Fruit fly (Drosophila melanogaster) whole organism, larva: ENCODE data around the gene beat-Vc.

Source experiments
- noc ChIP-seq: fragments of 200-800 bp; sonication (Bioruptor generic); optimal IDR thresholded peaks from 3 replicates; lab custom pipeline; 2019; ENCODE audit warnings: missing biosample characterization, mild to moderate bottlenecking, missing genetic modification characterization, moderate library complexity

beat-Vc gene

DNA sequence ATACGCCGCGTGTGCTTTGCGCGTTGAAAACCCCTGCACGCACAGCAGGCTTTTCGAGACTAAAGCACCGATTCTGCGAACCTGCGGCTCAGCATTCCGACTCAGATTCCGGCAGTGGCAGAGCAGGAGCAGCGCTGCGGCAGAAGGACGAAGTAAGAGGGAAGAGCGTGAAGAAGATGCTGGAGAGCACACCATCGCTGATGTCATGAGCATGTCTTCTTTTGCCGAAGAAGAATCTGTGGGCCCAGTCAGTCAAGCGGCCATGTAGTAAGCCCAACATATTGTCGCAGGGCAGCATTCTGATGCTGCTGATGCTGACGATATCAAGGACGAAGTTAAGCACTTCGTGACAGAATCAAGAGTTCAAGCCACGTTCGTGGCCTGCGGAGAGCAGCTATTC is at the start of gene beat-Vc:
Gene beat-Vc (minus strand): TSS at position 65 of the 400 bp plus-strand sequence.
- TF ChIP-seq noc (tag; lab: Kevin White, UChicago): no peak

DNA sequence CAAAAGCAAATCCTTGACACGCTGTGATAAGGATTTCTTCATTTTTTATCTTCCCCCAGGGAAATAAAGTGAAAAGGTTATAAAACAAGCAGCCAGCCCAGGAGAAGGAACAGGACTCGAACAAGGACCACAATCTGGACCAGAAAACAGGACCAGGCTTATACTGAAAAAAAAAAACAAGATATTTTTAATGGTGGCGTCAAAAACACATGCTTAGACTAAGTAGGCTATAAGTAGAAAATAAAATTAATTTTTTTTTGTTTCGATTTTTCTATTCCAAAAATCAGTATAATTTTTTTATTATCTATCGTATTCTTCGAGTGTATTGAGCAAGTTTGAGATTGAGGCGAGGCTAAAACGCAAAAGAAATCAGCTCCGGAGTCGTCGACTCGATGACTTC is 44.8 kb upstream of the beat-Vc start:
- TF ChIP-seq noc (tag; lab: Kevin White, UChicago): no peak

DNA sequence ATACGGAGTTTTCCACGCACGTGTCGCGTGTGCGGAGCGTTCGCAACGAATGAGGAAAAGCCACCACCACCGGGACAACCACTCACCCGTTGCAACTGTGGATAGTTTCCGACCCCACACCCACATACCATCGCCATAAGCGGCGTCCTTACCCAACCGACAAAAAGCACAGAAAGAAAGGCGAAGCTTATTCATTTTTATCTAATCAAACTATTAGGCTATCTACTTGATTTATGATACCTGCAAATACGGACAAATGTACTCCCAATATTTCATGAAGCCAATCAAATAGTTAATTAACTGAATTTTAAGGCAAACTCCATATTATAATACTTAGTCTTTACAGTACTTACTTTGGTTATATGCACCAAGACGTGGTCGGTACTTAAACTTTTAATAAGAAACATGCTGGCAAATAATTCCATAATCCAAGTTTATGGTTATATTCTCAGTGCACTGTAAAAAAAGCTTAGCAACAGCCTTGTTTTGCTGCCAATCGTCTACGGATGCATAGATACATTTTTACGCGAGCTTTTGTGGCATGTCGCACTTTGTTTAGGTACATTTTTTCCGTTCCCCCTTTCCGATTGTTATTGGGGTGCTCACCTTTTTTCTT is 34.1 kb upstream of the beat-Vc start, which contains the start of gene CG31345:
Gene CG31345 (minus strand): TSS at position 51 of the 616 bp plus-strand sequence.
- TF ChIP-seq noc (tag; lab: Kevin White, UChicago): no peak

DNA sequence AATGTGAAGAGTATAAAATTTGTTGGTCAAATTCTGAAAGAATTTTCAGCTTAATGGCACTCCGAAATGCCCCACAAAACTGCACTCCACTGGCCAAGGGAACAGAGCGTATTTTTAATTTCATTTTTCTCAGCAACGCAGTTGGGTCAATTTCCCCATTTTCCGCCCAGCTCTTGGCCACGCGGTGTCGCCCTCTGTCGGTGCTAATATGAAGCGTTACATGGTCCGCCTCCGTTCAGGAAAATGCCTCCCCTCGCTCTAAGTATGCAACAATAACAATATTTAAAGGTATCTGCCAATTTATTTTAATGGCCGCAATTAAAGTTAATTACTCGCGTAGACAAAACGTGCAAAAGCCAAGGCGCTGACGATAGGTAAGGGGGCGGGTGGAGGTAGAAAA is 20.3 kb upstream of the beat-Vc start:
- TF ChIP-seq noc (tag; lab: Kevin White, UChicago): no peak

DNA sequence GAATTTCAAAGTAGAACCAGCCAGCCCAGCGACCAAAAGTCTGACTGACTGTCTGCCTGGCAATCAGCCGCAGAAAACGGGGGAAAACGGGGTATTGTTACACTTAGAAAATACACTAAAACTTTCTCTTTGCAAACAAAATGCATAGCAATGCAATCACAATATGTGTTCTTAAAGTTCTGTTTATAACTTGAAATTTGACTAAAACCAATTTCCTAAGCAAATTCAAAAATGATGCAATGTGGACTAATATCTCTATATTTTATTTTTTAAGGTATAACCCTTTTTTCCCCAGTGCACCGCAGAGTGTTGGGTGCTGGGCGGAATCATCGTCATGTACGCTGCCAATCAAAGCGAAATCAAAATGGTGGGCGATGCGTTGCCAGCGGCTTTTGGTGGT is 32.0 kb downstream of the beat-Vc start:
- TF ChIP-seq noc (tag; lab: Kevin White, UChicago): no peak

DNA sequence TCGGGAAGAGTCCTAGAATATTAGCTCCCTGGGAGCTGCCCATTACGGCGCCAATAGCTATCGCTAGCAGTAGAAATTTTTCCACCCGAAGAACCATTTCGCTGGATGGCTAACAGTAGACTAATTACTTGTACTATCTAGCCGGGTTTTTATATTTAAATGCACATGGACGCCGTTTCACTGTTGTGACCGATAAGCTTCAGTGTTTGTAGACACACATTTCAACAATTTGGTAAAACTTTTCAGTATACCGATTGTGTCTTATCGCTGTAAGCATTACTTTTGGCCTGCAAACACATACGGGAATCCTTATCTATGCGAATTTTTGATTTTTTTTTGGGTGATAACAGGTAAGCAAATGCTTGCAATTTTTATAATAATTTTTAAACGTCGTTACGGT is 39.4 kb downstream of the beat-Vc start, which contains the start of gene Ugt37A3:
Gene Ugt37A3 (minus strand): TSS at position 101 of the 400 bp plus-strand sequence.
- TF ChIP-seq noc (tag; lab: Kevin White, UChicago): no peak

DNA sequence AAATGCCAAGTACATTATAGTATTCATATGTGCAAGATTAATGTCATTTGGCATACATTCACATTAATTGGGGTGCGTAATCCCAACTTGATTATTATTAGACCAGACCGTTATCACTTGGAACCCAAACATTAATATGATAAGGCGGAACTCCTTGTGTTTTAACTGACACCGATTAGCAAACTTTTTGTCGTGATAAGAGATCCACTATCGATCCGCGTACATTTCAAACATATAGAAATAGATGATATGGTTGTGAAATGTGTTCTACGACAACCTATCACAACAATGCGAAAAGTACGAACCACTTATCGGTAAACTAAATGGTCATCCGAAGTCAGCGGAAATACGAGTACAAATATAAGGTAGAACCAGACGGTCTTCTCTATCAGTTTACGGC is 43.8 kb downstream of the beat-Vc start, which contains the start of gene Ugt37A2:
Gene Ugt37A2 (plus strand): TSS at position 396 of the 400 bp plus-strand sequence.
- no peak for TF ChIP-seq noc (tag; lab: Kevin White, UChicago)

DNA sequence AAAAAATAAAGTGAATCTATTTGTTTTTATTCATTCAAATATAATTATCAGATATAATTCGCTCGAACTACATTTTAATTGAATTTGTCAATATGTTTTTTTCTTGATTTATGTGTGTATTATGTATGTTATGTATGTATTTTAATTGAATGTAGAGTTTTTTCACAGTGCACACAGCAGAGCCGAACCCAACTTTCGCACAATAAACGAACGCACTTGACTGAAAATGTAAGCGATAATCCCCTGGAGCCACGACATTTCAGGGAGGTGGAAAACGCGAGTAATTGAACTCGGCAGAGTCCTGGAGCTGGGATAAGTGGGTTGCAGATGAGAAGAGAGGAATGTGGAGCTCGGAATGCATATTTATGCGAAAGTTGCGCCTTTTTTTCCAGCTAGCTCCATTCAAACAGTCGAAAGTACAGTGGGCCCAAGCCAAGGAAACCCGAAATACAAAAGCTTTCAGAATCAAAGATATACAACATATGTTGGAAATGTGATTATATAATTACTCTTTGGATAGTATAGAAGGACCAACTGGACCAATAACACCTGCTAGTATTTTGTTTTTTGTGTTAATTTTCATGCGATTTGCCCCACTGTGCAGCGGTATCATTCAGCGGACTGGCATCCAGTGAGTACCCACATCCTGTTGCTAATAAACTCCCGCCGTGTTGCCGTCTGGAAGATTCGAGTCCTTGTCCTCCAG is 54.9 kb downstream of the beat-Vc start:
- TF ChIP-seq noc (tag; lab: Kevin White, UChicago): no peak

DNA sequence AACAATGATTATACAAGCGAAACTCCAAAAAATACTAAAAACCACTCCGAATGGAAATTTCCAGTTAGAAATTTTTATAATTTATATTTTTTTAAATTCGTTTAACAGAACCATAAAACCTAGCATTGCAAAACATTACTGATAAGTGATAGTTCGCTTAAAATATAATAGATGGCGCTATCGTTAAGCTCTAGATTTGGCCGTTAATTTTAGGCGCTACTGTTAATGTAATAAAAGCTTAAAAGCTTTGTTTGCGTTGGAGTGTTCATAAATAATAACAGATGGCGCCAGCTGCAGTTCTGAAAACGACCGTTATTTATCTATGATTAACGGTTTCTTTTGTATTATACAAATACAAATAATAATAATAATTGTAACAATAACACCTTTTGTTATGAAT is 59.3 kb downstream of the beat-Vc start:
- no peak for TF ChIP-seq noc (tag; lab: Kevin White, UChicago)

DNA sequence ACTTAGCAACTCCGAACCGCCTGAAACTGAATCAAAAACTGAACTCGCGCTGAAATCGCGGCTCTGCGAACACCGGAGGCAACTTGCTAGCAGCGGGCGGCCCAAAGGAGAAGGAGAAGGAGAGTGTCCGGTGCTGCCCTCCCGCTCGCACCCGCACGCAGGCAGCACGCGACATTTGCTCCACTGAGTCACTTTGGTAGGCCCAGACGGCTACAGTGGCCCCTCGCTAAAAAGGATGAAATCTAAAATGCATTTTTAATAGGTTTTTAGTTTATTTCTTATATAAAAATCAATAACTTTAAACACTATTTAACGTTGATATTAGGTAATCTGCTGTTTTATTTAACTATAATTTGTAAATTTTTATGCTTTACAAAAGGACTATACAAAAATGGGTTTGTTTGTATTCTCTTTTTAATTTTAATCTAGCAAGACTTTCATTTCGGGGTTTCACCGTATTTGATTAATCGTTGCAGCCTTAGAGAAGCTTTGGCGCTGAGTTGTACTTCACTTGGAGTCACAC is 60.6 kb downstream of the beat-Vc start, which contains the start of gene Men:
Gene Men (minus strand): TSS at position 51 of the 523 bp plus-strand sequence.
- TF ChIP-seq noc (tag; lab: Kevin White, UChicago): peak; percentile 47

DNA sequence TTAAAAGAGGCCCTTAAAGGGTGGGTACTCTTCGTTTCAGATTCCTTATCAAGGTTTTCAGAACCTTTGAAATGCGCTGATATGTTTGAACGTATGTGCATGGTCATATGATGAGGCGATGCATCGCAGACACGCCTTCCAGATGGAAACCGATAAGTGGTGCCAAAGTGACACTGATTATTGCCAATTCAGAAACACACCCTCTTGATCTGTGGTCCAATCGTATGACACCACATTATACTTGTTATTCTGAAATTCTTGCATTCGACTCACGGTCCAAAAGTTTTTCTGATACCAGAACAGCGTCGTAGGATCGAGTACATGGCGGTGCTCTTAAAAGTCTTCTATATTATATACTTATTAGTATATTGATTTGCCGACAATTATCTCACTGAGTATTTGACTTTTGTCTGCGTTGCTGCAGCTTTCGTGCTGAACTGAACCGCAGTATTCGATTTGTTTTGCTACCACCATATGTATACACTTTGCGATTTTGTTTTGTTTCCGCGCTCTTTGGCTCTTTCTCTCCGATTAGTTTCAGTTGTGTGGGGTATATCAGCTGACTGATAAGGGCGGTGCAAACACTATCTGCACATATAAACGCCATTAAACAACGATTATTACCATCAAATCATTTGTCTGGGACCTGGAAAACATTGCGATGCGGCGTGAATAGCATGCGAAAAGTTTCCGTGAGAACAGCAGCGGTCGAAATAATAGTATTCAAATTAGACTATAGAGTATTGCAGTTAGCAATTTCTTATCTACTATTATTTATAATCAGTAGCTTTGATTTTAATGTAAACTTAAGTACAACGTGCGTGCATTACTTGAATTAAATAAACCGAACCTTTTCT is 62.4 kb downstream of the beat-Vc start:
- TF ChIP-seq noc (tag; lab: Kevin White, UChicago): peak; percentile 57

DNA sequence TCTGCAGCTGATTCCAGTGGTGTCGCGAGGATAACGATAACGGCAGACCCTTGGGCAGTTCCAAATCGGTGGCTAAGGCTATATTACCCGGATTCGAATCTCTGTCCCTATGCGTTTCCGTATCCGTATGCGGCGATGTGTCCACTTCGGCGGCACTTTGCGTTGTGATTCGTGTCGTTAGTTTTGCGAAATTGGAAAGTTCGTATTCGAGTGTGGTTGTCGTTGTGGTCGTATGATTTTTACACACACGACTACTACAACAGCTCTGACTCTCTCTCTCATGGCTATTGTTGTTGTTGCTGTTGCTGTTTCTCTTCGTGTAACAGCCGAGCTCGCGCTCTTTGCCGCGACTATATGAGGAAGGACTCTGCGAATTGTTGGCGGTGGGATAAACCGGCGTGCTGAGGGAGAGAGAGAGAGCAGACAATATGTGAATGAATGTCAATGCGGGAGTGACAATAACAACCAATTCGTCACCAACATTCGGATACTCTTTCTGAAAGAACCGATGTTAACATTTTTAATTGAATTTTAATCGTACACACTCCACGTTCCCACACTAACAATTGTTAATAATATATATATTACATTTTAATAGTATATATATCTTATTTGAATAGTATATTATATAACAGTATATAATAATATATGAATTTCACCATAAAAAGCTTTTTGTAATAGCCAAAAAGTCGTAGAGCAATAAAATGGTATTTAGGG is 63.2 kb downstream of the beat-Vc start:
- TF ChIP-seq noc (tag; lab: Kevin White, UChicago): peak; percentile 57

DNA sequence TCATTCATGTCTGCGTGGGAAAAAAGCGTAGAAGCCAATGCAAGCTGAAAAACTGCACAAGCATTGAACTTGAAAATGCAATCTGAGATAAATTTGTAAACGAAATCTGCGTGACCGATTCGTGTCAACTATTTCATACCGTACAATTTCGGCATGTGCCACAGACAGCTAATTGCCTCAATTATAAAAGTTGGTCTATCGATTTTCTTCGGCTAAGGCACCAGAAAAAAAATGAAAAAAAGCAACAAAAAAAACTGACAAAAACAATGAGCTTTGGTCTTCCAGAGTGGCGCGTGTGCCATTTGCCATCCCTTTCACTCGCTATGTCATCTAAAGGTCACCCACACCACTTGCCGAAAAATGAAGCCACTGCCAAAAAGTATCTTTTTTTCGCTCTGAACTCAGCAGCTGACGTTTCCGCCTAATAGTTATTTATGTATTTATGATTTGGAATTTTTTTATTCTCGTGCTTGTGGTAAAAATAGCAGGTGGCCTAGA is 64.4 kb downstream of the beat-Vc start:
- no peak for TF ChIP-seq noc (tag; lab: Kevin White, UChicago)
